Fruit fly (Drosophila melanogaster): ENCODE measurements around the gene CG2021.
A peak's percentile ranks its signal among the peaks of the same experiment; 100 is the strongest.

Gene CG2021

DNA sequence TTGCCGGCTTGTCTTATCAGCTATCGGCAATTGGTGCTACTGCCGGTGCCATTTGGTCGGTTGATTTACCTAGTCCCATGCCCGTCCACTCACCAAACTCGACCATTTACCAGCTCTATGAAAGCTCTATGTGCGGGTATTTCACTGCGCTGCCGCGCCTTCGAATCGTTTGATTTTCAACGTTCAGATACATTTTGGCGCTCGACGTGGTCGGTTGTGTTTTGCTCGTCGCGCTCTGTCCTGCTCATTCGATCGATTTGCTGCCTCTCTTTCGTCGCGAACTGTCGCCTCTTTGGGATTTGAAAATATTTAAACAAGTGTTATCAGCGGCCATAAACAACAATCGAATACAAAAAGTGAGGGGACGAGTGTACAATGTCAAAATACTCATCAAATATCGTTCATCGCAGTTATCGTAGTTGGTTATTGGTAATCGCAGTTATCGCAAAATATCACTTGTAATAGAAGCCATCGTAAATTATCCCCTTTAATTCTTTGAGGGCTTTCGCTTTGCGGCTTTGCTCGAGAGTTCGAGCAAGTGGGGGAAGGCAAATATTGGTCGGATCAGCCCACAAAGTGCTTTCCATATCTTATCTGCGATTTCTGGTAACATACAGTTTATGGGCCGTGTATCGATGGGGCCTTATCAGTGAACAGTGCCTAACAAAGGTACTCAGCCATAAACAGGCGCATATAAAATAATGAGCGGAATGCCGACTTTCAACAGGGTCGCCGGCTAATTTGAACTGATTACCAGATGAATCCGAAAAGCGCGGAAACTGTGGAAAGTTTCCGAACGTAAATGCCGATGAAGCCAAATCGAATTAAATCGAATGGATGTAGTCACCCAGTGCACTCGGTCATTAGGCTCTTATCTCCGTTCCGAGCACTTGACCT is 35.3 kb downstream of the CG2021 start (continued):
- TF ChIP-seq pdm3 (GFP tag; optimal IDR thresholded peaks at IDR 0.05) (no peak), CG6276 (GFP tag; optimal IDR thresholded peaks at IDR 0.05) (no peak)

DNA sequence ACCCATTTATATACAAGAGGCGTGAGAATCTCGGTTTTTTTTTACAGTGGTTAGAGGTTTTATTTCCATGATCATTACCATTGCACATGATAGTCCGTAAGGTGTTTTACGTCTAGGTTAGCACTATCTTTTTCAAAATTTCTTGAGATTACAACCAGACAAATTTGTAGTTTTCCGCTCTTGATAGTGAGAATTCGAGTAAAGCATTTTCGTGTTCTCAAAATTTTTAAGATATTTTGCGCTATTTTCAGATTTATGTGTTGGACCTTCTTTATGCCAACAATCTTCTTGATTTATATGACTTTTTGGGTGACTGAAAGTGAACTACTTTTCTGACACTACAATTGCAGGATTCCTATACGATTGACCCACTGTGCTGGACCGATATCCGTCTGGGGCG is 36.1 kb downstream of the CG2021 start:
- TF ChIP-seq CG7368 (GFP tag; optimal IDR thresholded peaks at IDR 0.05) (no peak), CG9139 (GFP tag; optimal IDR thresholded peaks at IDR 0.05) (no peak), achi (GFP tag; optimal IDR thresholded peaks at IDR 0.05) (peak; percentile 7), CG10631 (GFP tag; optimal IDR thresholded peaks at IDR 0.05) (peak; percentile 23), CG3919 (GFP tag; optimal IDR thresholded peaks at IDR 0.05) (peak; percentile 15), Ets96B (tag; optimal IDR thresholded peaks at IDR 0.05) (no peak), CG6792 (GFP tag; optimal IDR thresholded peaks at IDR 0.05) (peak; percentile 38), Blimp-1 (GFP tag; optimal IDR thresholded peaks at IDR 0.05) (no peak), pdm3 (GFP tag; optimal IDR thresholded peaks at IDR 0.05) (peak; percentile 26), CG11902 (GFP tag; optimal IDR thresholded peaks at IDR 0.05) (no peak), Smox (GFP tag; optimal IDR thresholded peaks at IDR 0.05) (peak; percentile 35), topi (GFP tag; optimal IDR thresholded peaks at IDR 0.05) (peak; percentile 49), salr (GFP tag; optimal IDR thresholded peaks at IDR 0.05) (peak in 1 of 2 experiments; percentile 21), Hr38 (GFP tag; optimal IDR thresholded peaks at IDR 0.05) (no peak), Sox14 (GFP tag; optimal IDR thresholded peaks at IDR 0.05) (peak; percentile 5), ss (GFP tag; optimal IDR thresholded peaks at IDR 0.05) (peak in 1 of 2 experiments; percentile 9), Eip75B (GFP tag; optimal IDR thresholded peaks at IDR 0.05) (peak; percentile 14), acj6 (GFP tag; optimal IDR thresholded peaks at IDR 0.05) (peak; percentile 18), Met (GFP tag; optimal IDR thresholded peaks at IDR 0.05) (peak; percentile 30), esn (GFP tag; optimal IDR thresholded peaks at IDR 0.05) (peak; percentile 41), Hr39 (GFP tag; optimal IDR thresholded peaks at IDR 0.05) (peak; percentile 48), lz (GFP tag; optimal IDR thresholded peaks at IDR 0.05) (peak; percentile 22), Sox15 (GFP tag; optimal IDR thresholded peaks at IDR 0.05) (peak; percentile 15), CG15336 (GFP tag; IDR thresholded peaks at IDR 0.05) (peak; percentile 40; the same call in 1 of the 2 replicates), net (GFP tag; optimal IDR thresholded peaks at IDR 0.05) (peak; percentile 40), Eip78C (GFP tag) (peak; percentile 65), Gug (GFP tag; IDR thresholded peaks at IDR 0.05) (no peak), CG34406 (GFP tag; optimal IDR thresholded peaks at IDR 0.05) (peak; percentile 18), CG6163 (GFP tag; IDR thresholded peaks at IDR 0.05) (no peak), spab (GFP tag; optimal IDR thresholded peaks at IDR 0.05) (no peak), CG16779 (tag; optimal IDR thresholded peaks at IDR 0.05) (no peak), CG8319 (GFP tag; optimal IDR thresholded peaks at IDR 0.05) (no peak), CG6808 (GFP tag; optimal IDR thresholded peaks at IDR 0.05) (no peak), Hr4 (GFP tag; optimal IDR thresholded peaks at IDR 0.05) (peak; percentile 48), vri (GFP tag; optimal IDR thresholded peaks at IDR 0.05) (no peak), CG32006 (GFP tag; optimal IDR thresholded peaks at IDR 0.05) (peak; percentile 64), CG1621 (tag; optimal IDR thresholded peaks at IDR 0.05) (no peak), cyc (GFP tag; optimal IDR thresholded peaks at IDR 0.05) (peak; percentile 25), CG11762 (GFP tag; optimal IDR thresholded peaks at IDR 0.05; ENCODE audit: insufficient read depth) (no peak), CG4318 (GFP tag; optimal IDR thresholded peaks at IDR 0.05) (peak; percentile 40), OdsH (GFP tag; optimal IDR thresholded peaks at IDR 0.05) (peak; percentile 38), Lpt (GFP tag; optimal IDR thresholded peaks at IDR 0.05) (no peak), Sox102F (GFP tag; optimal IDR thresholded peaks at IDR 0.05) (peak; percentile 15), fd59A (GFP tag; optimal IDR thresholded peaks at IDR 0.05) (no peak), dac (GFP tag; optimal IDR thresholded peaks at IDR 0.05) (peak; percentile 3), CG8119 (GFP tag; IDR thresholded peaks at IDR 0.05) (0 out of 3 replicates have a peak, but pooled peaks have one; percentile 18), CG11294 (GFP tag; IDR thresholded peaks at IDR 0.05) (peak; percentile 45)

Data from whole organism, prepupa.